Fruit fly (Drosophila melanogaster) whole organism, embryonic: ENCODE measurements around the gene CG17768.

Source experiments
- Asciz ChIP-seq: fragments of 200-800 bp; sonication (Bioruptor generic); optimal IDR thresholded peaks from 2 replicates; lab custom pipeline; 2017; ENCODE audit warnings: missing biosample characterization, mild to moderate bottlenecking, missing genetic modification characterization, missing genetic modification reagents
- B-H2 ChIP-seq: fragments of 200-800 bp; sonication (Bioruptor generic); optimal IDR thresholded peaks from 2 replicates; lab custom pipeline; 2018; ENCODE audit warnings: missing biosample characterization, mild to moderate bottlenecking, missing genetic modification characterization
- Bdp1 ChIP-seq: fragments of 200-800 bp; sonication (Bioruptor generic); optimal IDR thresholded peaks from 3 replicates; lab custom pipeline; 2016; ENCODE audit warnings: missing biosample characterization, missing genetic modification characterization
- CG10462 ChIP-seq: fragments of 200-800 bp; sonication (Bioruptor generic); optimal IDR thresholded peaks from 2 replicates; lab custom pipeline; 2016; ENCODE audit warnings: missing biosample characterization, missing genetic modification characterization
- CG11560 ChIP-seq: fragments of 200-800 bp; sonication (Bioruptor generic); IDR thresholded peaks from 3 replicates; pipeline ENCODE4 v1.3.6; 2022; ENCODE audit warnings: missing biosample characterization, missing genetic modification characterization
- CG12236 ChIP-seq: fragments of 200-800 bp; sonication (Bioruptor generic); optimal IDR thresholded peaks from 2 replicates; lab custom pipeline; 2016; ENCODE audit warnings: missing biosample characterization, missing genetic modification characterization
- CG13123 ChIP-seq: fragments of 200-800 bp; sonication (Bioruptor generic); optimal IDR thresholded peaks from 2 replicates; lab custom pipeline; 2016; ENCODE audit warnings: missing biosample characterization, missing genetic modification characterization
- CG15269 ChIP-seq: fragments of 200-800 bp; sonication (Bioruptor generic); optimal IDR thresholded peaks from 2 replicates; lab custom pipeline; 2018; ENCODE audit warnings: missing biosample characterization, mild to moderate bottlenecking, missing genetic modification characterization, moderate library complexity
- CG17328 ChIP-seq: fragments of 200-800 bp; sonication (Bioruptor generic); IDR thresholded peaks from 2 replicates; pipeline ENCODE4 v1.3.6; 2022; ENCODE audit warnings: missing biosample characterization, missing genetic modification characterization
- CG17829 ChIP-seq: fragments of 200-800 bp; optimal IDR thresholded peaks from 2 replicates; lab custom pipeline; 2019; ENCODE audit warnings: missing biosample characterization, mild to moderate bottlenecking, missing genetic modification characterization, moderate library complexity
- CG32767 ChIP-seq: fragments of 200-800 bp; sonication (Bioruptor generic); IDR thresholded peaks from 2 replicates; pipeline ENCODE4 v1.3.6; 2022; ENCODE audit warnings: missing biosample characterization, missing genetic modification characterization
- CG6175 ChIP-seq: fragments of 200-800 bp; sonication (Bioruptor generic); IDR thresholded peaks from 3 replicates; pipeline ENCODE4 v1.3.6; 2022; ENCODE audit warnings: missing biosample characterization, missing genetic modification characterization
- CG6689 ChIP-seq: fragments of 200-800 bp; sonication (Bioruptor generic); IDR thresholded peaks from 2 replicates; pipeline ENCODE4 v1.3.6; 2022; ENCODE audit warnings: missing biosample characterization, missing genetic modification characterization
- CG7963 ChIP-seq: fragments of 200-800 bp; sonication (Bioruptor generic); IDR thresholded peaks from 3 replicates; pipeline ENCODE4 v1.3.6; 2022; ENCODE audit warnings: missing biosample characterization, missing genetic modification characterization; ENCODE audit not compliant: partially characterized antibody
- CG7987 ChIP-seq: fragments of 200-800 bp; sonication (Bioruptor generic); optimal IDR thresholded peaks from 2 replicates; lab custom pipeline; 2018; ENCODE audit warnings: missing biosample characterization, mild to moderate bottlenecking, missing genetic modification characterization, moderate library complexity
- CG9876 ChIP-seq: fragments of 200-800 bp; sonication (Bioruptor generic); optimal IDR thresholded peaks from 2 replicates; lab custom pipeline; 2016; ENCODE audit warnings: missing biosample characterization, missing genetic modification characterization
- Dfd ChIP-seq, 2 experiments: fragments of >200 bp; optimal IDR thresholded peaks; 2 replicates each; lab custom pipeline; 2017; ENCODE audit warnings: missing biosample characterization in 2 of 2, missing genetic modification characterization in 2 of 2
- Dref ChIP-seq: fragments of 200-800 bp; sonication (Bioruptor generic); IDR thresholded peaks from 2 replicates; pipeline ENCODE4 v1.3.6; 2022; ENCODE audit warnings: missing biosample characterization, missing genetic modification characterization
- H15 ChIP-seq: fragments of 200-800 bp; sonication (Bioruptor generic); IDR thresholded peaks from 3 replicates; pipeline ENCODE4 v1.3.6; 2022; ENCODE audit warnings: missing biosample characterization, missing genetic modification characterization
- Hr39 ChIP-seq: fragments of >200 bp; optimal IDR thresholded peaks from 2 replicates; lab custom pipeline; 2017
- Lhr ChIP-seq: fragments of 200-800 bp; sonication (Bioruptor generic); optimal IDR thresholded peaks from 3 replicates; lab custom pipeline; 2017; ENCODE audit warnings: mild to moderate bottlenecking, missing biosample characterization, missing genetic modification reagents, missing genetic modification characterization
- Lim3 ChIP-seq: fragments of 200-800 bp; sonication (Bioruptor generic); IDR thresholded peaks from 2 replicates; pipeline ENCODE4 v1.3.6; 2022; ENCODE audit warnings: missing biosample characterization, missing genetic modification characterization
- Mes4 ChIP-seq: fragments of 200-800 bp; sonication (Bioruptor generic); optimal IDR thresholded peaks from 2 replicates; lab custom pipeline; 2016; ENCODE audit warnings: missing biosample characterization, missing genetic modification characterization
- Scr ChIP-seq: fragments of 200-800 bp; sonication (Bioruptor generic); IDR thresholded peaks from 2 replicates; pipeline ENCODE4 v1.3.6; 2022; ENCODE audit warnings: missing biosample characterization, missing genetic modification characterization; ENCODE audit not compliant: partially characterized antibody
- Sox100B ChIP-seq: fragments of 200-800 bp; sonication (Bioruptor generic); optimal IDR thresholded peaks from 3 replicates; lab custom pipeline; 2018; ENCODE audit warnings: missing biosample characterization, mild to moderate bottlenecking, missing genetic modification characterization
- Sox102F ChIP-seq: fragments of 200-800 bp; sonication (Bioruptor generic); optimal IDR thresholded peaks from 2 replicates; lab custom pipeline; 2018; ENCODE audit warnings: missing biosample characterization, mild to moderate bottlenecking, missing genetic modification characterization, moderate library complexity
- Ssrp ChIP-seq: fragments of 200-800 bp; sonication (Bioruptor generic); optimal IDR thresholded peaks from 2 replicates; lab custom pipeline; 2018; ENCODE audit warnings: missing biosample characterization, mild to moderate bottlenecking, missing genetic modification characterization, moderate library complexity
- ac ChIP-seq: fragments of 200-800 bp; sonication (Bioruptor generic); optimal IDR thresholded peaks from 3 replicates; lab custom pipeline; 2017; ENCODE audit warnings: missing biosample characterization, mild to moderate bottlenecking, missing genetic modification characterization
- al ChIP-seq: fragments of 200-800 bp; sonication (Bioruptor generic); IDR thresholded peaks from 2 replicates; pipeline ENCODE4 v1.3.6; 2022; ENCODE audit warnings: missing biosample characterization, missing genetic modification characterization
- ara ChIP-seq: fragments of 200-800 bp; sonication (Bioruptor generic); IDR thresholded peaks from 2 replicates; pipeline ENCODE4 v1.3.6; 2022; ENCODE audit warnings: missing biosample characterization, missing genetic modification characterization
- ash1 ChIP-seq: fragments of 200-800 bp; sonication (Bioruptor generic); optimal IDR thresholded peaks from 2 replicates; lab custom pipeline; 2018; ENCODE audit warnings: missing biosample characterization, mild to moderate bottlenecking, missing genetic modification characterization
- bcd ChIP-seq: fragments of 200-800 bp; sonication (Bioruptor generic); optimal IDR thresholded peaks from 2 replicates; lab custom pipeline; 2017; ENCODE audit warnings: missing biosample characterization, mild to moderate bottlenecking, missing genetic modification characterization
- br ChIP-seq: fragments of >200 bp; optimal IDR thresholded peaks from 2 replicates; lab custom pipeline; 2017
- caup ChIP-seq: fragments of 200-800 bp; sonication (Bioruptor generic); optimal IDR thresholded peaks from 3 replicates; lab custom pipeline; 2017; ENCODE audit warnings: missing biosample characterization, mild to moderate bottlenecking, missing genetic modification characterization, moderate library complexity; ENCODE audit not compliant: severe bottlenecking
- esg ChIP-seq: fragments of 200-800 bp; sonication (Bioruptor generic); conservative IDR thresholded peaks from 2 replicates; pipeline ENCODE4 v1.3.6; 2022; ENCODE audit warnings: missing biosample characterization, missing genetic modification characterization
- fd102C ChIP-seq: fragments of 200-800 bp; sonication (Bioruptor generic); optimal IDR thresholded peaks from 2 replicates; lab custom pipeline; 2018; ENCODE audit warnings: missing biosample characterization, mild to moderate bottlenecking, missing genetic modification characterization, moderate library complexity
- fu2 ChIP-seq: fragments of 200-800 bp; sonication (Bioruptor generic); optimal IDR thresholded peaks from 2 replicates; lab custom pipeline; 2016; ENCODE audit warnings: missing biosample characterization, missing genetic modification characterization
- gcm ChIP-seq: fragments of 200-800 bp; sonication (Bioruptor generic); optimal IDR thresholded peaks from 2 replicates; lab custom pipeline; 2019; ENCODE audit warnings: missing biosample characterization, mild to moderate bottlenecking, missing genetic modification characterization, moderate library complexity
- gfzf ChIP-seq: fragments of 200-800 bp; sonication (Bioruptor generic); optimal IDR thresholded peaks from 2 replicates; lab custom pipeline; 2016; ENCODE audit warnings: missing biosample characterization, mild to moderate bottlenecking, missing genetic modification characterization, moderate library complexity
- grn ChIP-seq: fragments of 200-800 bp; sonication (Bioruptor generic); optimal IDR thresholded peaks from 3 replicates; lab custom pipeline; 2017; ENCODE audit warnings: missing biosample characterization, missing genetic modification characterization
- lab ChIP-seq: fragments of 200-800 bp; sonication (Bioruptor generic); optimal IDR thresholded peaks from 3 replicates; lab custom pipeline; 2017; ENCODE audit warnings: missing biosample characterization, missing genetic modification characterization, mild to moderate bottlenecking, moderate library complexity, missing genetic modification reagents
- lola ChIP-seq, 3 experiments: fragments of >200 bp in 2 of 3; fragments of 200-800 bp in 1 of 3; sonication (Bioruptor generic) in 1 of 3; optimal IDR thresholded peaks; 2 replicates each; lab custom pipeline; 2017 to 2019; ENCODE audit warnings: missing biosample characterization in 3 of 3, missing genetic modification characterization in 3 of 3, mild to moderate bottlenecking in 1 of 3, moderate library complexity in 1 of 3
- org-1 ChIP-seq: fragments of 200-800 bp; sonication (Bioruptor generic); optimal IDR thresholded peaks from 2 replicates; lab custom pipeline; 2017; ENCODE audit warnings: missing biosample characterization, missing genetic modification characterization
- otp ChIP-seq: fragments of 200-800 bp; sonication (Bioruptor generic); IDR thresholded peaks from 3 replicates; pipeline ENCODE4, ENCODE4 v1.3.6; 2022; ENCODE audit warnings: missing biosample characterization, missing genetic modification characterization
- p53 ChIP-seq: fragments of 200-800 bp; sonication (Bioruptor generic); optimal IDR thresholded peaks from 2 replicates; lab custom pipeline; 2016; ENCODE audit warnings: missing biosample characterization, missing genetic modification characterization
- pita ChIP-seq: fragments of 200-800 bp; sonication (Bioruptor generic); optimal IDR thresholded peaks from 2 replicates; lab custom pipeline; 2017; ENCODE audit warnings: missing biosample characterization, mild to moderate bottlenecking, missing genetic modification characterization
- sima ChIP-seq: fragments of 200-800 bp; sonication (Bioruptor generic); optimal IDR thresholded peaks from 2 replicates; lab custom pipeline; 2016; ENCODE audit warnings: missing biosample characterization, missing genetic modification characterization
- so ChIP-seq: fragments of 200-800 bp; sonication (Bioruptor generic); IDR thresholded peaks from 3 replicates; pipeline ENCODE4 v1.3.6; 2022; ENCODE audit warnings: missing biosample characterization, missing genetic modification characterization
- tgo ChIP-seq: fragments of 200-800 bp; sonication (Bioruptor generic); IDR thresholded peaks from 3 replicates; pipeline ENCODE4 v1.3.6; 2022; ENCODE audit warnings: missing biosample characterization, missing genetic modification characterization
- tna ChIP-seq: fragments of 200-800 bp; sonication (Bioruptor generic); IDR thresholded peaks from 2 replicates; pipeline ENCODE4 v1.3.6; 2022; ENCODE audit warnings: missing biosample characterization, missing genetic modification characterization; ENCODE audit not compliant: partially characterized antibody
- tup ChIP-seq: fragments of 200-800 bp; sonication (Bioruptor generic); optimal IDR thresholded peaks from 2 replicates; lab custom pipeline; 2016; ENCODE audit warnings: missing biosample characterization, mild to moderate bottlenecking, missing genetic modification characterization, moderate library complexity

The CG17768 gene

dm6 chr2L:10381890-10382450 lies 23.0 kb downstream of the CG17768 start, which contains the start of gene CG5096 (continued):
- TF ChIP-seq Dref (GFP tag; lab: Robert Waterston, UW) (no peak), tup (GFP tag; lab: Kevin White, UChicago) (peak; percentile 59), gfzf (GFP tag; lab: Kevin White, UChicago) (no peak), CG17328 (GFP tag; lab: Robert Waterston, UW) (peak; percentile 83), H15 (peak; percentile 82; the same call in 2 of the 3 replicates), org-1 (peak; percentile 78), CG11560 (tag; lab: Robert Waterston, UW) (no peak), so (GFP tag; lab: Robert Waterston, UW) (peak; percentile 93), B-H2 (GFP tag; lab: Kevin White, UChicago) (peak; percentile 84), grn (GFP tag; lab: Kevin White, UChicago) (peak; percentile 97), otp (GFP tag; lab: Robert Waterston, UW) (peak; percentile 87), CG13123 (GFP tag; lab: Kevin White, UChicago) (peak; percentile 71), lab (GFP tag; lab: Kevin White, UChicago) (peak; percentile 97), ac (GFP tag; lab: Kevin White, UChicago) (no peak), bcd (GFP tag; lab: Kevin White, UChicago) (peak; percentile 79), gcm (peak; percentile 87), CG32767 (GFP tag; lab: Robert Waterston, UW) (peak; percentile 82), CG7963 (GFP tag; lab: Robert Waterston, UW) (no peak), Bdp1 (GFP tag; lab: Kevin White, UChicago) (no peak), al (peak; percentile 78), Asciz (peak; percentile 87), Dfd (GFP tag; optimal IDR thresholded peaks at IDR 0.05; lab: Kevin White, UChicago) (no peak), CG7987 (GFP tag; lab: Kevin White, UChicago) (peak; percentile 80), Lim3 (GFP tag; lab: Robert Waterston, UW) (peak; percentile 55; the same call in 1 of the 2 replicates), tna (GFP tag; lab: Robert Waterston, UW) (no peak), ara (GFP tag; lab: Robert Waterston, UW) (peak; percentile 79), br (no peak), Mes4 (GFP tag; lab: Kevin White, UChicago) (peak; percentile 29), Sox102F (GFP tag; lab: Kevin White, UChicago) (peak; percentile 91), CG9876 (GFP tag; lab: Kevin White, UChicago) (no peak), esg (peak; percentile 82), Scr (no peak), fd102C (no peak), Sox100B (GFP tag; lab: Kevin White, UChicago) (peak; percentile 83), sima (GFP tag; lab: Kevin White, UChicago) (peak; percentile 15), CG12236 (GFP tag; lab: Kevin White, UChicago) (peak; percentile 49), p53 (GFP tag; lab: Kevin White, UChicago) (no peak), caup (GFP tag; lab: Kevin White, UChicago) (peak; percentile 93), CG15269 (tag; lab: Kevin White, UChicago) (peak; percentile 95), Hr39 (lab: Kevin White, UChicago) (no peak), lola (GFP tag; optimal IDR thresholded peaks at IDR 0.05; lab: Kevin White, UChicago) (peak in 1 of 3 experiments; percentile 58), tgo (peak; percentile 90), pita (GFP tag; lab: Kevin White, UChicago) (no peak), CG17829 (tag; lab: Kevin White, UChicago) (peak; percentile 88), Ssrp (peak; percentile 62), CG10462 (GFP tag; lab: Kevin White, UChicago) (peak; percentile 52), fu2 (GFP tag; lab: Kevin White, UChicago) (peak; percentile 68), ash1 (GFP tag; lab: Kevin White, UChicago) (peak; percentile 82), Lhr (no peak), CG6689 (GFP tag; lab: Robert Waterston, UW) (peak; percentile 89), CG6175 (GFP tag; lab: Robert Waterston, UW) (peak; percentile 63; the same call in 1 of the 3 replicates)
